Worm (Caenorhabditis elegans) whole organism, young adult: ENCODE measurements around the gene hel-1.
A peak's percentile ranks its signal among the peaks of the same experiment; 100 is the strongest.

Experiments
- B0336.3 ChIP-seq: fragments of 200-800 bp; sonication (Bioruptor generic); IDR thresholded peaks from 2 replicates; pipeline ENCODE4 v1.3.6; 2022; ENCODE audit warnings: missing genetic modification characterization, missing compliant biosample characterization
- C17E4.6 ChIP-seq: fragments of 200-800 bp; sonication (Bioruptor generic); IDR thresholded peaks from 2 replicates; pipeline ENCODE4 v1.3.6; 2022; ENCODE audit warnings: missing genetic modification reagents, missing genetic modification characterization, missing compliant biosample characterization
- F33H1.4 ChIP-seq: fragments of 200-800 bp; sonication (Bioruptor generic); IDR thresholded peaks from 2 replicates; pipeline ENCODE4 v1.3.6; 2022; ENCODE audit warnings: missing genetic modification reagents, missing genetic modification characterization, missing compliant biosample characterization
- F49E8.2 ChIP-seq: sonication (generic microtip); optimal IDR thresholded peaks from 3 replicates; lab custom pipeline; 2017; ENCODE audit warnings: missing genetic modification characterization, mild to moderate bottlenecking, missing compliant biosample characterization, antibody characterized with exemption, moderate library complexity; ENCODE audit not compliant: insufficient read depth
- F57A8.1 ChIP-seq: fragments of 200-800 bp; sonication (Bioruptor generic); optimal IDR thresholded peaks from 2 replicates; lab custom pipeline; 2018; ENCODE audit warnings: mild to moderate bottlenecking, missing genetic modification characterization, moderate library complexity, missing compliant biosample characterization
- T07F8.4 ChIP-seq: sonication (generic microtip); optimal IDR thresholded peaks from 2 replicates; lab custom pipeline; 2016; ENCODE audit warnings: mild to moderate bottlenecking, missing genetic modification characterization, moderate library complexity, missing compliant biosample characterization
- Y53G8AR.9 ChIP-seq: fragments of 200-800 bp; sonication (Bioruptor generic); conservative IDR thresholded peaks from 2 replicates; pipeline ENCODE4 v1.3.6; 2022; ENCODE audit warnings: missing genetic modification reagents, missing genetic modification characterization, missing compliant biosample characterization
- Y79H2A.3 ChIP-seq: fragments of 200-800 bp; sonication (Bioruptor generic); conservative IDR thresholded peaks from 2 replicates; pipeline ENCODE4 v1.3.6; 2022; ENCODE audit warnings: missing genetic modification reagents, missing genetic modification characterization, missing compliant biosample characterization
- Y95B8A.8 ChIP-seq: fragments of 200-800 bp; sonication (Bioruptor generic); IDR thresholded peaks from 2 replicates; pipeline ENCODE4 v1.3.6; 2022; ENCODE audit warnings: missing genetic modification reagents, missing genetic modification characterization, missing compliant biosample characterization
- ZK185.1 ChIP-seq: sonication (generic microtip); optimal IDR thresholded peaks from 2 replicates; lab custom pipeline; 2016; ENCODE audit warnings: mild to moderate bottlenecking, missing genetic modification characterization, missing compliant biosample characterization; ENCODE audit not compliant: poor library complexity, severe bottlenecking
- ama-1 ChIP-seq, 3 experiments: fragments of 150-350 bp in 1 of 3; sonication (generic microtip) in 2 of 3; optimal IDR thresholded peaks; 2 replicates each; lab custom pipeline; 2014 to 2018; ENCODE audit warnings: missing biosample characterization in 2 of 3, missing genetic modification characterization in 2 of 3, missing genetic modification reagents in 2 of 3
- aptf-3 ChIP-seq: fragments of 200-800 bp; sonication (Bioruptor generic); IDR thresholded peaks from 2 replicates; pipeline ENCODE4 v1.3.6; 2022; ENCODE audit warnings: missing genetic modification characterization, missing compliant biosample characterization
- atf-7 ChIP-seq: sonication (generic microtip); optimal IDR thresholded peaks from 2 replicates; lab custom pipeline; 2017; ENCODE audit warnings: mild to moderate bottlenecking, missing genetic modification characterization, missing compliant biosample characterization
- athp-1 ChIP-seq: sonication (generic microtip); optimal IDR thresholded peaks from 2 replicates; lab custom pipeline; 2017; ENCODE audit warnings: mild to moderate bottlenecking, missing genetic modification characterization, missing compliant biosample characterization
- attf-3 ChIP-seq: fragments of 200-800 bp; sonication (Bioruptor generic); conservative IDR thresholded peaks from 2 replicates; pipeline ENCODE4 v1.3.6; 2022; ENCODE audit warnings: missing genetic modification reagents, missing genetic modification characterization, missing compliant biosample characterization
- attf-6 ChIP-seq: fragments of 200-800 bp; sonication (Bioruptor generic); IDR thresholded peaks from 2 replicates; pipeline ENCODE4 v1.3.6; 2022; ENCODE audit warnings: missing genetic modification reagents, missing genetic modification characterization, missing compliant biosample characterization
- bed-1 ChIP-seq: fragments of 200-800 bp; sonication (Bioruptor generic); IDR thresholded peaks from 2 replicates; pipeline ENCODE4 v1.3.6; 2022; ENCODE audit warnings: missing genetic modification reagents, missing genetic modification characterization, missing compliant biosample characterization
- cebp-2 ChIP-seq: fragments of 200-800 bp; sonication (Bioruptor generic); IDR thresholded peaks from 2 replicates; pipeline ENCODE4 v1.3.6; 2022; ENCODE audit warnings: missing genetic modification characterization, missing compliant biosample characterization
- ceh-27 ChIP-seq: fragments of 200-800 bp; sonication (Bioruptor generic); optimal IDR thresholded peaks from 2 replicates; lab custom pipeline; 2018; ENCODE audit warnings: mild to moderate bottlenecking, missing genetic modification characterization, moderate library complexity, missing compliant biosample characterization
- ceh-58 ChIP-seq: fragments of 200-800 bp; sonication (Bioruptor generic); IDR thresholded peaks from 2 replicates; pipeline ENCODE4 v1.3.6; 2022; ENCODE audit warnings: missing genetic modification characterization, missing compliant biosample characterization
- ceh-79 ChIP-seq: sonication (generic microtip); optimal IDR thresholded peaks from 2 replicates; lab custom pipeline; 2017; ENCODE audit warnings: mild to moderate bottlenecking, missing genetic modification characterization, missing compliant biosample characterization
- ceh-91 ChIP-seq: fragments of 200-800 bp; sonication (Bioruptor generic); IDR thresholded peaks from 2 replicates; pipeline ENCODE4 v1.3.6; 2022; ENCODE audit warnings: missing genetic modification reagents, missing genetic modification characterization, missing compliant biosample characterization
- chd-7 ChIP-seq: sonication (generic microtip); optimal IDR thresholded peaks from 2 replicates; lab custom pipeline; 2016; ENCODE audit warnings: mild to moderate bottlenecking, missing genetic modification characterization, moderate library complexity, missing compliant biosample characterization
- efl-1 ChIP-seq: fragments of 150-350 bp; optimal IDR thresholded peaks from 2 replicates; lab custom pipeline; 2014; ENCODE audit warnings: missing biosample characterization, missing genetic modification reagents, missing genetic modification characterization
- egl-44 ChIP-seq: fragments of 200-800 bp; sonication (Bioruptor generic); IDR thresholded peaks from 2 replicates; pipeline ENCODE4 v1.3.6; 2022; ENCODE audit warnings: missing genetic modification reagents, missing genetic modification characterization, missing compliant biosample characterization
- hmg-1.2 ChIP-seq: fragments of 200-800 bp; sonication (Bioruptor generic); IDR thresholded peaks from 2 replicates; pipeline ENCODE4 v1.3.6; 2022; ENCODE audit warnings: missing genetic modification reagents, missing genetic modification characterization, missing compliant biosample characterization
- hsf-1 ChIP-seq: fragments of 200-800 bp; sonication (Bioruptor generic); IDR thresholded peaks from 2 replicates; pipeline ENCODE4 v1.3.6; 2022; ENCODE audit warnings: missing genetic modification reagents, missing genetic modification characterization, missing compliant biosample characterization
- let-526 ChIP-seq: fragments of 200-800 bp; sonication (Bioruptor generic); IDR thresholded peaks from 2 replicates; pipeline ENCODE4 v1.3.6; 2022; ENCODE audit warnings: missing genetic modification reagents, missing genetic modification characterization, missing compliant biosample characterization
- lin-26 ChIP-seq: fragments of 200-800 bp; sonication (Bioruptor generic); IDR thresholded peaks from 2 replicates; pipeline ENCODE4 v1.3.6; 2022; ENCODE audit warnings: missing genetic modification reagents, missing genetic modification characterization, missing compliant biosample characterization
- lin-54 ChIP-seq: fragments of 200-800 bp; sonication (Bioruptor generic); optimal IDR thresholded peaks from 2 replicates; lab custom pipeline; 2018; ENCODE audit warnings: mild to moderate bottlenecking, missing genetic modification characterization, missing compliant biosample characterization
- lir-1 ChIP-seq: fragments of 200-800 bp; sonication (Bioruptor generic); conservative IDR thresholded peaks from 2 replicates; pipeline ENCODE4 v1.3.6; 2022; ENCODE audit warnings: missing genetic modification reagents, missing genetic modification characterization, missing compliant biosample characterization
- madf-10 ChIP-seq: sonication (generic microtip); optimal IDR thresholded peaks from 2 replicates; lab custom pipeline; 2016; ENCODE audit warnings: mild to moderate bottlenecking, missing genetic modification characterization, missing compliant biosample characterization
- madf-3 ChIP-seq: fragments of 200-800 bp; sonication (Bioruptor generic); IDR thresholded peaks from 2 replicates; pipeline ENCODE4 v1.3.6; 2022; ENCODE audit warnings: missing genetic modification reagents, missing genetic modification characterization, missing compliant biosample characterization
- madf-6 ChIP-seq: fragments of 200-800 bp; sonication (Bioruptor generic); IDR thresholded peaks from 2 replicates; pipeline ENCODE4 v1.3.6; 2022; ENCODE audit warnings: missing genetic modification reagents, missing genetic modification characterization, missing compliant biosample characterization
- nhr-120 ChIP-seq: fragments of 200-800 bp; sonication (Bioruptor generic); IDR thresholded peaks from 2 replicates; pipeline ENCODE4 v1.3.6; 2022; ENCODE audit warnings: missing genetic modification characterization, missing compliant biosample characterization
- nhr-27 ChIP-seq: fragments of 200-800 bp; sonication (Bioruptor generic); optimal IDR thresholded peaks from 2 replicates; lab custom pipeline; 2018; ENCODE audit warnings: mild to moderate bottlenecking, missing genetic modification characterization, moderate library complexity, missing compliant biosample characterization
- rec-8 ChIP-seq, 2 experiments: sonication (generic microtip); optimal IDR thresholded peaks; 2 replicates each; lab custom pipeline; 2016; ENCODE audit warnings: mild to moderate bottlenecking in 2 of 2, missing genetic modification characterization in 2 of 2, missing genetic modification reagents in 2 of 2, missing genotype in 2 of 2, missing biosample characterization in 1 of 2, missing compliant biosample characterization in 1 of 2, moderate library complexity in 1 of 2
- repo-1 ChIP-seq: sonication (generic microtip); optimal IDR thresholded peaks from 2 replicates; lab custom pipeline; 2017; ENCODE audit warnings: mild to moderate bottlenecking, missing genetic modification characterization, missing compliant biosample characterization
- snpc-1.3 ChIP-seq: sonication (generic microtip); optimal IDR thresholded peaks from 2 replicates; lab custom pipeline; 2017; ENCODE audit warnings: missing genetic modification characterization, mild to moderate bottlenecking, missing compliant biosample characterization, antibody characterized with exemption, moderate library complexity, missing genotype, missing genetic modification reagents; ENCODE audit not compliant: insufficient read depth
- snpc-3.4 ChIP-seq: sonication (generic microtip); optimal IDR thresholded peaks from 2 replicates; lab custom pipeline; 2017; ENCODE audit warnings: missing genetic modification characterization, mild to moderate bottlenecking, missing compliant biosample characterization, antibody characterized with exemption, moderate library complexity, missing genotype, missing genetic modification reagents
- sptf-2 ChIP-seq: fragments of 200-800 bp; sonication (Bioruptor generic); optimal IDR thresholded peaks from 2 replicates; lab custom pipeline; 2018; ENCODE audit warnings: mild to moderate bottlenecking, missing genetic modification characterization, missing compliant biosample characterization
- tlf-1 ChIP-seq: fragments of 200-800 bp; sonication (Bioruptor generic); optimal IDR thresholded peaks from 2 replicates; lab custom pipeline; 2018; ENCODE audit warnings: mild to moderate bottlenecking, missing genetic modification characterization, missing compliant biosample characterization
- xnd-1 ChIP-seq: sonication (generic microtip); optimal IDR thresholded peaks from 2 replicates; lab custom pipeline; 2016; ENCODE audit warnings: missing genotype, missing genetic modification reagents, missing genetic modification characterization, missing compliant biosample characterization
- zim-3 ChIP-seq: sonication (generic microtip); optimal IDR thresholded peaks from 2 replicates; lab custom pipeline; 2017; ENCODE audit warnings: mild to moderate bottlenecking, missing genetic modification characterization, moderate library complexity, missing compliant biosample characterization
- ztf-25 ChIP-seq: fragments of 200-800 bp; sonication (Bioruptor generic); IDR thresholded peaks from 2 replicates; pipeline ENCODE4 v1.3.6; 2022; ENCODE audit warnings: missing genetic modification reagents, missing genetic modification characterization, missing compliant biosample characterization
- ztf-26 ChIP-seq: sonication (generic microtip); optimal IDR thresholded peaks from 2 replicates; lab custom pipeline; 2017; ENCODE audit warnings: missing genetic modification characterization, missing compliant biosample characterization
- ztf-6 ChIP-seq: fragments of 200-800 bp; sonication (Bioruptor generic); IDR thresholded peaks from 2 replicates; pipeline ENCODE4 v1.3.6; 2022; ENCODE audit warnings: missing genetic modification reagents, missing genetic modification characterization, missing compliant biosample characterization

The hel-1 gene

DNA sequence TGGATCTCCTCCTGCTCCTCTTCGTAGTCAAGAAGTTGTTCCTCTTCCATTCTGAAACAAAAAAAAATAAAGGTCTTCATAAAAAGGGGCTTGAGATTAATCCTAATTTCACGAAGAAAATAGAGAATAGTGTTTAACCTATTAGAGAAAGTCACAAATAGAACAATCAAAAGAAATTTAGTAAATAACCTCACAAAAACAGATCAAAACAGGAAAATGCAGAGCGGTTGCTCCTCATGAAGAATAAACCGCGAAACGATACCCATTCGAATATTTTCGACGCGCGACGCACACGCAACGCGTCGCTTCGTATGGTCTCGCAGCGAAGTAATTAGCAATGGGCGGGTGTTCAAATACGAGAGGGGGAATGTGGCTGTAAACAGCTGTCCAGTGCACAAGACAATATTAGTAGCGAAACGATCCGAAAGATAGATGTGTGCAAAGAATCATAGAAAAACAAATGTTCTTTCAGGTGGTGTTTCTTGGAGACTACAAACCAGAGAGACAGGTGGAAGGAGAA lies at the start of gene hel-1:
Gene hel-1, minus strand, starts transcription at position 51 of the 520 bp plus-strand sequence.
- TF ChIP-seq let-526 (0 out of 2 replicates have a peak, but pooled peaks have one; percentile 46), efl-1 (GFP tag; lab: Kevin White, UChicago) (peak; percentile 91), madf-3 (GFP tag; lab: Robert Waterston, UW) (peak; percentile 99), chd-7 (tag; lab: Kevin White, UChicago) (no peak), lir-1 (GFP tag; lab: Robert Waterston, UW) (0 out of 2 replicates have a peak, but pooled peaks have one; percentile 26), nhr-120 (GFP tag; lab: Robert Waterston, UW) (no peak), hmg-1.2 (GFP tag; lab: Robert Waterston, UW) (peak; percentile 55; the same call in 1 of the 2 replicates), ceh-58 (no peak), Y95B8A.8 (GFP tag; lab: Robert Waterston, UW) (0 out of 2 replicates have a peak, but pooled peaks have one; percentile 46), ztf-26 (no peak), repo-1 (tag; lab: Kevin White, UChicago) (no peak), F49E8.2 (no peak), snpc-3.4 (tag; lab: Kevin White, UChicago) (peak; percentile 27), lin-54 (GFP tag; lab: Kevin White, UChicago) (peak; percentile 92), T07F8.4 (tag; lab: Kevin White, UChicago) (no peak), ama-1 (optimal IDR thresholded peaks at IDR 0.05; lab: Kevin White, UChicago) (no peak), ama-1 (GFP tag; optimal IDR thresholded peaks at IDR 0.05; lab: Kevin White, UChicago) (no peak), cebp-2 (no peak), ceh-79 (tag; lab: Kevin White, UChicago) (no peak), ztf-6 (GFP tag; lab: Robert Waterston, UW) (no peak), aptf-3 (GFP tag; lab: Robert Waterston, UW) (no peak), attf-3 (GFP tag; lab: Robert Waterston, UW) (0 out of 2 replicates have a peak, but pooled peaks have one; percentile 24), madf-10 (tag; lab: Kevin White, UChicago) (peak; percentile 61), ceh-91 (GFP tag; lab: Robert Waterston, UW) (peak; percentile 63), snpc-1.3 (tag; lab: Kevin White, UChicago) (no peak), Y53G8AR.9 (peak; percentile 53; the same call in 1 of the 2 replicates), lin-26 (no peak), sptf-2 (GFP tag; lab: Kevin White, UChicago) (no peak), C17E4.6 (GFP tag; lab: Robert Waterston, UW) (no peak), B0336.3 (GFP tag; lab: Robert Waterston, UW) (no peak), ZK185.1 (tag; lab: Kevin White, UChicago) (peak; percentile 45), zim-3 (tag; lab: Kevin White, UChicago) (no peak), tlf-1 (GFP tag; lab: Kevin White, UChicago) (peak; percentile 2), atf-7 (no peak), attf-6 (GFP tag; lab: Robert Waterston, UW) (0 out of 2 replicates have a peak, but pooled peaks have one; percentile 29), rec-8 (tag; optimal IDR thresholded peaks at IDR 0.05; lab: Kevin White, UChicago) (no peak), madf-6 (peak; percentile 90), xnd-1 (tag; lab: Kevin White, UChicago) (peak; percentile 61), egl-44 (no peak), bed-1 (GFP tag; lab: Robert Waterston, UW) (no peak), Y79H2A.3 (GFP tag; lab: Robert Waterston, UW) (no peak), hsf-1 (GFP tag; lab: Robert Waterston, UW) (peak; percentile 57; the same call in 1 of the 2 replicates), athp-1 (no peak), ceh-27 (GFP tag; lab: Kevin White, UChicago) (peak; percentile 79), F57A8.1 (GFP tag; lab: Kevin White, UChicago) (no peak), ztf-25 (GFP tag; lab: Robert Waterston, UW) (no peak), nhr-27 (no peak), F33H1.4 (peak; percentile 91)
